Worm (Caenorhabditis elegans) whole organism, young adult: Measurements from ENCODE around the gene snf-9.
"Not testable (repeated sequence)": the region's sequence is repeated elsewhere in the genome, so short reads cannot be mapped to it uniquely, and the experiment has no call there.

Experiments used
- F22D6.2 ChIP-seq: sonication (generic microtip); optimal IDR thresholded peaks from 2 replicates; lab custom pipeline; 2016; ENCODE audit warnings: mild to moderate bottlenecking, missing genetic modification characterization, missing compliant biosample characterization
- F39B2.1 ChIP-seq: fragments of 200-800 bp; sonication (Bioruptor generic); IDR thresholded peaks from 2 replicates; pipeline ENCODE4 v1.3.6; 2022; ENCODE audit warnings: missing genetic modification reagents, missing genetic modification characterization, missing compliant biosample characterization
- F57C9.4 ChIP-seq: sonication (generic microtip); optimal IDR thresholded peaks from 2 replicates; lab custom pipeline; 2017; ENCODE audit warnings: mild to moderate bottlenecking, missing genetic modification characterization, missing compliant biosample characterization
- K11D2.4 ChIP-seq: fragments of 200-800 bp; sonication (Bioruptor generic); IDR thresholded peaks from 2 replicates; pipeline ENCODE4 v1.3.6; 2022; ENCODE audit warnings: missing genetic modification reagents, missing genetic modification characterization, missing compliant biosample characterization
- T26A5.8 ChIP-seq: sonication (generic microtip); optimal IDR thresholded peaks from 2 replicates; lab custom pipeline; 2016; ENCODE audit warnings: missing genetic modification characterization, missing compliant biosample characterization
- ZK185.1 ChIP-seq: sonication (generic microtip); optimal IDR thresholded peaks from 2 replicates; lab custom pipeline; 2016; ENCODE audit warnings: mild to moderate bottlenecking, missing genetic modification characterization, missing compliant biosample characterization; ENCODE audit not compliant: poor library complexity, severe bottlenecking
- aptf-2 ChIP-seq: fragments of 200-800 bp; sonication (Bioruptor generic); conservative IDR thresholded peaks from 2 replicates; pipeline ENCODE4 v1.3.6; 2022; ENCODE audit warnings: missing genetic modification reagents, missing genetic modification characterization, missing compliant biosample characterization
- aptf-3 ChIP-seq: fragments of 200-800 bp; sonication (Bioruptor generic); IDR thresholded peaks from 2 replicates; pipeline ENCODE4 v1.3.6; 2022; ENCODE audit warnings: missing genetic modification characterization, missing compliant biosample characterization
- attf-3 ChIP-seq: fragments of 200-800 bp; sonication (Bioruptor generic); conservative IDR thresholded peaks from 2 replicates; pipeline ENCODE4 v1.3.6; 2022; ENCODE audit warnings: missing genetic modification reagents, missing genetic modification characterization, missing compliant biosample characterization
- attf-6 ChIP-seq: fragments of 200-800 bp; sonication (Bioruptor generic); IDR thresholded peaks from 2 replicates; pipeline ENCODE4 v1.3.6; 2022; ENCODE audit warnings: missing genetic modification reagents, missing genetic modification characterization, missing compliant biosample characterization
- cebp-1 ChIP-seq, 2 experiments: fragments of 200-800 bp in 1 of 2; sonication (Bioruptor generic) in 1 of 2; sonication (generic microtip) in 1 of 2; IDR thresholded peaks in 1 of 2; optimal IDR thresholded peaks in 1 of 2; 2 replicates each; pipeline versions ENCODE4 v1.3.6 to Lab custom; 2017 to 2022; ENCODE audit warnings: missing compliant biosample characterization in 2 of 2, missing genetic modification characterization in 2 of 2, mild to moderate bottlenecking in 1 of 2, missing genetic modification reagents in 1 of 2, moderate library complexity in 1 of 2
- dpl-1 ChIP-seq: fragments of 150-350 bp; optimal IDR thresholded peaks from 2 replicates; lab custom pipeline; 2014; ENCODE audit warnings: missing biosample characterization, missing genetic modification reagents, missing genetic modification characterization
- egl-44 ChIP-seq: fragments of 200-800 bp; sonication (Bioruptor generic); IDR thresholded peaks from 2 replicates; pipeline ENCODE4 v1.3.6; 2022; ENCODE audit warnings: missing genetic modification reagents, missing genetic modification characterization, missing compliant biosample characterization
- ekl-4 ChIP-seq: fragments of 200-800 bp; sonication (Bioruptor generic); IDR thresholded peaks from 2 replicates; pipeline ENCODE4 v1.3.6; 2022; ENCODE audit warnings: missing genetic modification reagents, missing genetic modification characterization, missing compliant biosample characterization
- gei-17 ChIP-seq: fragments of 200-800 bp; sonication (Bioruptor generic); optimal IDR thresholded peaks from 2 replicates; lab custom pipeline; 2018; ENCODE audit warnings: mild to moderate bottlenecking, missing genetic modification characterization, missing compliant biosample characterization
- hlh-12 ChIP-seq: sonication (generic microtip); optimal IDR thresholded peaks from 2 replicates; lab custom pipeline; 2016; ENCODE audit warnings: missing genetic modification characterization, missing compliant biosample characterization
- hmg-1.2 ChIP-seq: fragments of 200-800 bp; sonication (Bioruptor generic); IDR thresholded peaks from 2 replicates; pipeline ENCODE4 v1.3.6; 2022; ENCODE audit warnings: missing genetic modification reagents, missing genetic modification characterization, missing compliant biosample characterization
- let-526 ChIP-seq: fragments of 200-800 bp; sonication (Bioruptor generic); IDR thresholded peaks from 2 replicates; pipeline ENCODE4 v1.3.6; 2022; ENCODE audit warnings: missing genetic modification reagents, missing genetic modification characterization, missing compliant biosample characterization
- lin-40 ChIP-seq: sonication (generic microtip); optimal IDR thresholded peaks from 2 replicates; lab custom pipeline; 2016; ENCODE audit warnings: missing genetic modification characterization, mild to moderate bottlenecking, missing compliant biosample characterization, missing genotype, missing genetic modification reagents
- madf-10 ChIP-seq: sonication (generic microtip); optimal IDR thresholded peaks from 2 replicates; lab custom pipeline; 2016; ENCODE audit warnings: mild to moderate bottlenecking, missing genetic modification characterization, missing compliant biosample characterization
- madf-6 ChIP-seq: fragments of 200-800 bp; sonication (Bioruptor generic); IDR thresholded peaks from 2 replicates; pipeline ENCODE4 v1.3.6; 2022; ENCODE audit warnings: missing genetic modification reagents, missing genetic modification characterization, missing compliant biosample characterization
- nfya-1 ChIP-seq: sonication (generic microtip); optimal IDR thresholded peaks from 2 replicates; lab custom pipeline; 2017; ENCODE audit warnings: antibody characterized with exemption, missing compliant biosample characterization, missing genetic modification characterization, borderline replicate concordance; ENCODE audit not compliant: insufficient read depth
- nfya-2 ChIP-seq: fragments of 200-800 bp; sonication (Bioruptor generic); IDR thresholded peaks from 2 replicates; pipeline ENCODE4 v1.3.6; 2022; ENCODE audit warnings: missing genetic modification reagents, missing genetic modification characterization, missing compliant biosample characterization
- nhr-120 ChIP-seq: fragments of 200-800 bp; sonication (Bioruptor generic); IDR thresholded peaks from 2 replicates; pipeline ENCODE4 v1.3.6; 2022; ENCODE audit warnings: missing genetic modification characterization, missing compliant biosample characterization
- nhr-80 ChIP-seq: sonication (generic microtip); optimal IDR thresholded peaks from 2 replicates; lab custom pipeline; 2016; ENCODE audit warnings: missing genetic modification characterization, missing compliant biosample characterization
- repo-1 ChIP-seq: sonication (generic microtip); optimal IDR thresholded peaks from 2 replicates; lab custom pipeline; 2017; ENCODE audit warnings: mild to moderate bottlenecking, missing genetic modification characterization, missing compliant biosample characterization
- rpc-1 ChIP-seq, 2 experiments: fragments of 150-350 bp in 1 of 2; sonication (generic microtip) in 1 of 2; optimal IDR thresholded peaks; 2 replicates each; lab custom pipeline; 2014 to 2018; ENCODE audit warnings: missing biosample characterization in 1 of 2, missing genetic modification characterization in 1 of 2, missing genetic modification reagents in 1 of 2, missing genotype in 1 of 2
- tlf-1 ChIP-seq: fragments of 200-800 bp; sonication (Bioruptor generic); optimal IDR thresholded peaks from 2 replicates; lab custom pipeline; 2018; ENCODE audit warnings: mild to moderate bottlenecking, missing genetic modification characterization, missing compliant biosample characterization
- ztf-22 ChIP-seq: fragments of 200-800 bp; sonication (Bioruptor generic); optimal IDR thresholded peaks from 2 replicates; lab custom pipeline; 2018; ENCODE audit warnings: mild to moderate bottlenecking, missing genetic modification characterization, moderate library complexity, missing compliant biosample characterization
- ztf-3 ChIP-seq: fragments of 200-800 bp; sonication (Bioruptor generic); optimal IDR thresholded peaks from 2 replicates; lab custom pipeline; 2018; ENCODE audit warnings: mild to moderate bottlenecking, missing genetic modification characterization, missing compliant biosample characterization

snf-9 gene

DNA sequence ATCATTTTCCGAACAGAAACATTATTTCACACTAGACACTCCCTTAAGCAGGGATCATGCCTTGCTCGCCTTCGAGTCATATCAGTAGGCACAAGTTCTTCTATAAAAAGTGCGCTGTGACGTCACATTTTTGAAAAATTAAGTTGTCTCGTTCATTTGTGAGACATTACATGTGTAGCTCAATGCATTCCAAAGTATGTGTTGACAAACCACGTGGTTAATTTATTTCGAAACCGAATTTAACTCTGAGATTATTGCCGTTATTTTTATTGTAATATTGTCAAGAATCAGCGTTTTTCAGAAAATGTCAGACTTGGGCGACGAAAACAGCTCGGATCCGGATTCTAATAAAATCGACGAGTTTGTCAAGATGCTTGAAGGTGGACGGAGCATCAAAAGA, 17.5 kb upstream of the snf-9 start, which contains the start of gene T28F3.5:
Gene T28F3.5, plus strand, starts transcription at position 301 of the 400 bp plus-strand sequence.
- TF ChIP-seq T26A5.8 (tag; lab: Kevin White, UChicago) (no peak), gei-17 (GFP tag; lab: Kevin White, UChicago) (no peak), egl-44 (GFP tag; lab: Robert Waterston, UW) (no peak), rpc-1 (optimal IDR thresholded peaks at IDR 0.05; lab: Kevin White, UChicago) (no peak), rpc-1 (tag; optimal IDR thresholded peaks at IDR 0.05; lab: Kevin White, UChicago) (no peak), hlh-12 (tag; lab: Kevin White, UChicago) (no peak), aptf-3 (no peak), attf-3 (GFP tag; lab: Robert Waterston, UW) (no peak), ekl-4 (no peak), F39B2.1 (GFP tag; lab: Robert Waterston, UW) (no peak), lin-40 (tag; lab: Kevin White, UChicago) (no peak), let-526 (GFP tag; lab: Robert Waterston, UW) (no peak), nhr-120 (GFP tag; lab: Robert Waterston, UW) (no peak), F22D6.2 (tag; lab: Kevin White, UChicago) (no peak)

DNA sequence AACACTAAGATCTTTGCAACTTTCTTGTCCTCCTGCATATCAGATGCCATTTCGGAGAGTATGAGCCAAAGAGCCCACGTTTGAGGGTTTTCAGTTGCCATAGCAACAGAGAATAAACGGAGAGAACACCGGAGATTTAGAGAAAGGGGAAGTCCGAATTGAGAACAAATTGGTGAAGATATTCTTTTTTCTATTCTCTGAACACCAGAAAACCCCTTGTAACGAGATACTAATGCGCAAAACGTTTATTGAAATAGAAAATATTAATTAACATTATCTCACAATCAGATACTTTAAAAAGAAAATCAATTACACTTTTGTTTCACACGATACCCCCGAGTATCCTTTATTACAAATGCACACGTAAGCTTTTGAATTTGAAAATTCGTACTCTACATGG, 10.0 kb upstream of the snf-9 start, which contains the start of gene ifta-2:
Gene ifta-2, minus strand, starts transcription at position 101 of the 400 bp plus-strand sequence.
- no peak for TF ChIP-seq nfya-1 (tag; lab: Kevin White, UChicago)
- TF ChIP-seq ztf-22 (GFP tag; lab: Kevin White, UChicago): no peak
- TF ChIP-seq repo-1 (tag; lab: Kevin White, UChicago): no peak
- no peak for TF ChIP-seq cebp-1 (GFP tag; IDR thresholded peaks at IDR 0.05; lab: Robert Waterston, UW)
- no peak for TF ChIP-seq cebp-1 (tag; optimal IDR thresholded peaks at IDR 0.05; lab: Kevin White, UChicago)
- no peak for TF ChIP-seq ztf-3 (GFP tag; lab: Kevin White, UChicago)

DNA sequence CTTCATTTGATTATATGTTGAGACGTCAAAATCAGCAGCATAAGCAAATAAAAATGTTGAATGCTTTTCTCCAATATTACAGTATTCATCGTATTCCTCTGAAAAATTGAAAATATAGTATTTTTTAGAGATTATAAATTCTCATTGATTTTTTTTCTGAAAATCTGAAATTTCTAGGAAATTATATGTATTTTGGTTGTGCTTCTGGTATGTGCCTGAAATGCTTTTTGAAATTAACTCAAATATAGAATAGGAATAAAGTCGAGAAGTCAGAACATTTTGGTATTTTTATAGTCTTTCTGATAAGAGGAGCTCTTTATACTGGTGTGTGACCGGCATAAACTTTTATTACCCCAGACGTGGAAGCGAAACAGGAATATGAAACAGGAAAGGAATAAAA, 4.7 kb upstream of the snf-9 start, which contains the start of gene T28F3.8:
Gene T28F3.8, minus strand, starts transcription at position 101 of the 400 bp plus-strand sequence.
- not testable (repeated sequence) for TF ChIP-seq F39B2.1, madf-6, nfya-2 (GFP tag; lab: Robert Waterston, UW)

DNA sequence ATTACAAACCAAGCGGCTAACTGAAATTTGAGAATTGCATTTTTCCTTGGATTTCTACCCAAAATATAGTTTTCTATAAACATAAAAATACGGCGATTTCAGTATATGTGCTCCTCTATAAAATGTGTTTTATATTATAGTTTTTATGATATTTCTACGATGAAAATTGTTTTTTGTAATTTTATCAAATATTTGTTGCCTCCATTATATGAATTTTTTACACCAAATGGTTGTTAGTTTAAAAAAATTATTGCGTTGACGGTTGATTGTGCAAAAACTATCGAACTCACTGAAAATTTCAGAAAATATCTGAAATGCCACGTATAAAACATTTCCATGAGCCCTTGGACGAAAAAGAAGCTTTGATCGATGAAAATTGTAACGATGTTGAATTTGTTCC, 3.7 kb upstream of the snf-9 start, which contains the start of gene T28F3.9:
Gene T28F3.9, plus strand, starts transcription at position 301 of the 400 bp plus-strand sequence.
- TF ChIP-seq F57C9.4: no peak
- no peak for TF ChIP-seq hmg-1.2 (GFP tag; lab: Robert Waterston, UW)
- TF ChIP-seq madf-10 (tag; lab: Kevin White, UChicago): no peak
- no peak for TF ChIP-seq repo-1 (tag; lab: Kevin White, UChicago)
- no peak for TF ChIP-seq tlf-1 (GFP tag; lab: Kevin White, UChicago)
- TF ChIP-seq dpl-1 (GFP tag; lab: Kevin White, UChicago): no peak

DNA sequence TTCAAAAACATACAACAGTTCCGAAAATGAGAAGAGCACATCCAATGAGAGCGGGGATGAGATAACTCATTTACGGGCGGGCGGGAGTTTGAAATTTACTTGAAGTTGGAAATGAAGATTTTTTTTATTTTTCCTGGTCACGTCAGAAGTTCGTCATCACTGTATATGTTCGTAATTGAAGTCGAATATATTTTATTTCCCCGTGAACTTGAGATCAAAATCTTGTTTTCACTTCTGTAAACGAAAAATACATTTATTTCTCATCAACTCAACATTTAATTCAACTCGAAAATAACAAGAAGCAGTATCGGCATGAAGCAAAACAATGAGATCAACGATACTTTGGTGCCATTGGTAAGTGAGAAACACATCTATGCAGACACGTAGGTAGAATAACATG, 4.5 kb downstream of the snf-9 start, which contains the start of gene C49C3.20:
Gene C49C3.20, minus strand, starts transcription at position 101 of the 400 bp plus-strand sequence.
- no peak for TF ChIP-seq ZK185.1 (tag; lab: Kevin White, UChicago)
- TF ChIP-seq K11D2.4 (GFP tag; lab: Robert Waterston, UW): no peak
- no peak for TF ChIP-seq attf-6
- TF ChIP-seq, all 124 proteins: peak for 0

DNA sequence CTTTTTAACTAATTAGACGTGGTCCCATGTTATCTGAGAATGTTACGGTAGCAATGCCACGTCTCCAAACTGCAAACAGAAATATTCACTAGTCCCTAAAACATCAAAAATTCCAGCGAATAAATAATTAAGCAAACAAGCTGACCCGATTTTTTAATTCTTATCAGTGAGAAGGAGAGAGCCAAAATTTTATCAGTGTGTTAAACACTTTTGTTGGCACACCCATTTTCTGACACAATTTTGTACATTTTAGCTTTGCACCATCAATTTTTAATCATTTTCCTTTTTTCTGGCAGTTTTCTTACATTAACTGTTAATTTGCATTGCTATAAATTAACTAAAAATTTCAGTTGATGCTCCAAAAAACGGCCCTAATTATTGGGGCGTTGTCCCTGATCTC, 8.5 kb downstream of the snf-9 start, which contains the start of gene C49C3.4:
Gene C49C3.4, plus strand, starts transcription at position 351 of the 400 bp plus-strand sequence.
- TF ChIP-seq nhr-80 (tag; lab: Kevin White, UChicago) (peak; percentile 56), aptf-2 (GFP tag; lab: Robert Waterston, UW) (no peak)
